Worm (Caenorhabditis elegans): ENCODE data around the gene F47B8.8.

- TF ChIP-seq him-1 (tag; optimal IDR thresholded peaks at IDR 0.05) (no peak), dao-5 (tag; optimal IDR thresholded peaks at IDR 0.05) (no peak)
Measured at ce11 chrV:14320246-14320645, 11.3 kb upstream of the F47B8.8 start, which contains the start of gene F47B8.14.
